Worm (Caenorhabditis elegans): Measurements from ENCODE around the gene clec-252.

Gene clec-252

ce11 chrV:18706063-18706620, 42.5 kb downstream of the clec-252 start, which contains the start of gene Y17D7C.1:
TSS of gene Y17D7C.1 (plus strand) at chrV:18706570.
- no peak for TF ChIP-seq efl-1 (optimal IDR thresholded peaks at IDR 0.05)
- peak in 1 of 2 experiments; percentile 86 for TF ChIP-seq efl-1 (GFP tag; optimal IDR thresholded peaks at IDR 0.05 in 1 of 2)
- no peak for TF ChIP-seq alr-1 (tag; optimal IDR thresholded peaks at IDR 0.05; ENCODE audit: borderline replicate concordance)

DNA sequence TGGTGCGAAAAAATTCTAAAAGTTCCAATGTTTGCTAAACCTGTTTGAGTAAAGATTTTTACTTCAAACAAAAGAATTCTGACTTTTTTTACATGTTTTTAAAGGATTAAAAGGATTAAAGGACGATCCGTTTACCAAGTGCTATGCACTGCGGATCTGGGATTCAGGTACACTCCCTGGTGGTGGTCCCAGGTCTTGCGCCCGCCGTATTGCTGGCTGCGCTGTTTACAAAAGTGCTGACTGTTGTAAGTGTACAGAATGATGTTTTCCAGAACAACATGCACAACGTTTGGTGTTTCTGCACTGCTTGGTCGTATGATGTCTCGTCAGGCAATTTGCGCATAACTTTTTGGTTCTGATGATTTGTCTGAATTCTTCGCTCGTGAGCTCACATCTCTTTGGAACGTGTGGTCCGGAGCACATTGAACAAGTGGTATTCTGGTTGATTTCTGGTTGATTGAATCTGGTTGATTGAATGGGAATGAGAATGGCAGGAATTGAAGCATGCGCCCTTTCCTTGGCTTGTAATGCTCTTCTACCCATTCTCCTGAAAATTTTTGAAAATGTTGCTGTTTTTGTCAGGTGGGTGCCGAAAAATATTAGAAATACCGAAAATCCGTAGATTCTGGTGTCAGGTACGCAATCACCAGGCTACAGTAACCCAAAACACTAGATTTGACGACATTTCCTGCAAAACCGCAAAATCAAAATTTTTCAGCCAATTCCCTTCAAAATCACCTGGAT, 43.1 kb downstream of the clec-252 start:
- no peak for TF ChIP-seq ceh-82 (tag; optimal IDR thresholded peaks at IDR 0.05)
- 0 out of 2 replicates have a peak, but pooled peaks have one; percentile 2 for TF ChIP-seq nhr-19 (GFP tag; conservative IDR thresholded peaks at IDR 0.05)
- TF ChIP-seq ets-5 (GFP tag; IDR thresholded peaks at IDR 0.05) = 0 out of 2 replicates have a peak, but pooled peaks have one; percentile 44

- TF ChIP-seq lin-35 (GFP tag; optimal IDR thresholded peaks at IDR 0.05) = peak in 1 of 2 experiments; percentile 6
- peak; percentile 4 for TF ChIP-seq pqm-1 (tag; optimal IDR thresholded peaks at IDR 0.05)
- TF ChIP-seq efl-3 (GFP tag; optimal IDR thresholded peaks at IDR 0.05) = no peak
- peak; percentile 81 for TF ChIP-seq elt-2 (tag; optimal IDR thresholded peaks at IDR 0.05)
These were observed 47.3 kb downstream of the clec-252 start, which contains the start of gene Y69H2.9 for ce11 chrV:18701306-18701705. TSS of gene Y69H2.9 (plus strand) at chrV:18701538.

ce11 chrV:18699326-18699725, 49.3 kb downstream of the clec-252 start, which contains the start of gene nhr-241:
TSS of gene nhr-241 (plus strand) at chrV:18699451.
- TF ChIP-seq jun-1 (tag; optimal IDR thresholded peaks at IDR 0.05) (no peak), pqm-1 (tag; optimal IDR thresholded peaks at IDR 0.05) (no peak), zip-4 (GFP tag; optimal IDR thresholded peaks at IDR 0.05) (no peak), nhr-90 (tag; optimal IDR thresholded peaks at IDR 0.05; ENCODE audit: poor library complexity) (no peak), dpl-1 (GFP tag; optimal IDR thresholded peaks at IDR 0.05) (no peak), pag-3 (tag; optimal IDR thresholded peaks at IDR 0.05; ENCODE audit: borderline replicate concordance, insufficient read depth) (no peak), unc-62 (GFP tag; optimal IDR thresholded peaks at IDR 0.05) (no peak), blmp-1 (tag; optimal IDR thresholded peaks at IDR 0.05) (no peak), lin-39 (tag; optimal IDR thresholded peaks at IDR 0.05) (no peak), mdl-1 (tag; optimal IDR thresholded peaks at IDR 0.05) (no peak), vab-15 (tag; optimal IDR thresholded peaks at IDR 0.05) (no peak), elt-2 (tag; optimal IDR thresholded peaks at IDR 0.05) (no peak), nhr-11 (tag; optimal IDR thresholded peaks at IDR 0.05) (no peak), lsy-2 (tag; optimal IDR thresholded peaks at IDR 0.05) (no peak), ceh-82 (tag; optimal IDR thresholded peaks at IDR 0.05) (no peak), C34B4.2 (tag; optimal IDR thresholded peaks at IDR 0.05) (no peak), sptf-1 (tag; optimal IDR thresholded peaks at IDR 0.05) (no peak)
